Worm (Caenorhabditis elegans) whole organism, L4/young adult: Measurements from ENCODE around the gene scl-10.

Experiments
- W03F9.2 ChIP-seq: fragments of 150-350 bp; optimal IDR thresholded peaks from 2 replicates; lab custom pipeline; 2014; ENCODE audit warnings: missing biosample characterization, missing genetic modification characterization
- dao-5 ChIP-seq: sonication (generic microtip); optimal IDR thresholded peaks from 2 replicates; lab custom pipeline; 2016; ENCODE audit warnings: missing genotype, missing genetic modification characterization, moderate library complexity, missing compliant biosample characterization

ce11 chrIV:13066044-13066443 lies 17.8 kb downstream of the scl-10 start:
- TF ChIP-seq W03F9.2 (tag; lab: Kevin White, UChicago) (no peak), dao-5 (no peak)
